Fruit fly (Drosophila melanogaster) whole organism, larva: ENCODE data around the gene Epp.

Source experiments
- noc ChIP-seq: fragments of 200-800 bp; sonication (Bioruptor generic); optimal IDR thresholded peaks from 3 replicates; lab custom pipeline; 2019; ENCODE audit warnings: missing biosample characterization, mild to moderate bottlenecking, missing genetic modification characterization, moderate library complexity

Gene Epp

dm6 chr3R:24015939-24016913 is 23.5 kb upstream of the Epp start:
- peak; percentile 33 for TF ChIP-seq noc

dm6 chr3R:24015449-24015848 is 22.7 kb upstream of the Epp start:
- TF ChIP-seq noc: no peak

dm6 chr3R:24014600-24014999 is 21.9 kb upstream of the Epp start:
- TF ChIP-seq noc: no peak

DNA sequence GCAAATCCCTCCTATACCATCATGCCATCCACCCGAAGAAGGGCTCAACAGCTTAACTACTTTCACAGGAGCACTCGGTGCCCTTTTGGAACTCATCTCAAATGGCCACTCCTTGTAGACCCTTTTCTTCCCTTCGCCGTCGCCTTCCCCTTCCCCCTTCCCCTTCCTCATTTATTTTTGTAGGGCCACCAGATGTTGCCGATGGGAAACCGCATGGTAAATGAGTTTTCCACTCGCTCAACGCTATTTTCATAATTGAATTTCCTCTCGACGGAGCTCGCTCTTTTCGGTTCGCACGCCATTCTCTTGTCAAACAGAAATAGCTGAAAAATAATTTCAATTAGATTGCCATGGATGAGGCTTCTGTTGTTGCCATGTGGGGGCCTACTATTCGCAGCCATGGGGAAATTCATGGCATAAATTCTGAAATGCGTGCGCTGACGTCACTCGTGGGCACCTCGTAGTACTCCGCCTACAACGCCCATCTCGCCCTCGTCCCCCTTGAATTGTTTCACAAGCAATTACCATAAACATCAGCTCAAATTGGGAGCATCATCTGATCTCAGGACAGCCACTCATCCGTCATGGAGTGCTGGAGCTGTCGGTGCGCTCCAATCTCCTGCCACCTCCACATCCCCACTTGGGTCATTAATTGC is 19.4 kb upstream of the Epp start:
- no peak for TF ChIP-seq noc

DNA sequence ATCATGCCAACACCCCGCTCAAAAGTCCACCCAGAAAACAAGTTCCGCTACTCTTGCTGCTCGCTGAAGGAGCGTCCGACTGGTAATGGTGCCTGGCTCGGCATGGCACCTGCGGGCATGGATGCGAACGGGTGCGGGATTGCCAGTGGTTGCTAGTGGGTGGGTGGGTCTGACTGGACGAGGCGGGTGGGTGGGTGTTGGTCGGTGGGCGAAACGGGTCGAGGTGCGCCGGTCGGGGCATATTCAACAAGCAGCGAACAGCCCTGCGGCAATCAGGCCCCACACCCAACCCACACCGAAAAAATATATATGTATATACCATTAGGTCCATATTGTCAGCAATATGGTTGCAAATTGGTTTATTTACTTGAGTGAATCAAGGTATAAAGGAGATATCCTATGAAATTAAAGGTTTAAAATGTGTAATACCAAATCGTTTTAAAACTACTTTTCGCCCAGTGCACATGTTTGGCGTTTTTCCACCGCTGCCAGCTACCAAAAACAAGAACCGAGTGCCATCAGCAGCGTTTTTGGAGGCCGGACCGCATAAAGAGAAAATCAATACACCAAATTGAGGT is 18.0 kb upstream of the Epp start:
- no peak for TF ChIP-seq noc

DNA sequence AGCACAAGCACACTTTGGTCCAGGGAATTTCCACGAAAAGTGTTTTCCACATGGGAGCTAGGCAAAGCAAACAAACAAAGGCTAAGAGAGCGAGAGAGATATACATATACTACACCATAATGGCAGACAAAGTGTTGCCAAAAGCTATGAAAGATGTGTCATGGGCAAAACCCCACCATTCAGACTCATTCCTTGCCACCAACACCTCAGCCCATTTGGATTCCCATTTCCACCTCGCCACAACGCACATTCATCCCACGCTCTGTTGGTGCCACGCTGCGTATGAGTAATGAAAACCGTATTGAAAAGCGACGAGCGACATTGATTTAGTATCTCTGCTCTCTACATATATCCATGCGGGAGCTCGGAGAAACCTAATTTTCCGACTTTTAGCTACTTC is 16.2 kb upstream of the Epp start:
- no peak for TF ChIP-seq noc

dm6 chr3R:24007775-24008506 is 15.2 kb upstream of the Epp start:
- TF ChIP-seq noc: peak; percentile 33

dm6 chr3R:24006449-24007159 is 13.9 kb upstream of the Epp start:
- TF ChIP-seq noc: peak; percentile 42

DNA sequence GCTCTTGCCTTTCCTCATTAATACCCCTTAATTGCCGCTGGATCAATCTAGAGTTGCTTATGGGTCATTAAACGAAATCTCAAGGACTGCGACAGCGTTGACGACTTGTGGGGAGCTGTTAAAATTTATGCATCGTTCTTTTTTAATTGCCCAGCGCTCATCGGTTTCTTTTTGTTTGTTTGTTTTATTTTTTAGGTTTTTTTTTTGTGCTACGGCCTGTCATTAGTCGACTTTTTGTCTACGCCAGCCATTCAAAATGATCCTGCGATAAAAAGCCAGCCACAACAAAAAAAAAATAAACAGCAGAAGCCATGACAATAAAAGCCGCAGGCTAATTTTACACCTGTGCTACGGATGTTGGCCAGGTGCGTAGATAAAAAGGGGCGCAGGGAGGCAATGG is 11.2 kb upstream of the Epp start:
- TF ChIP-seq noc: no peak

DNA sequence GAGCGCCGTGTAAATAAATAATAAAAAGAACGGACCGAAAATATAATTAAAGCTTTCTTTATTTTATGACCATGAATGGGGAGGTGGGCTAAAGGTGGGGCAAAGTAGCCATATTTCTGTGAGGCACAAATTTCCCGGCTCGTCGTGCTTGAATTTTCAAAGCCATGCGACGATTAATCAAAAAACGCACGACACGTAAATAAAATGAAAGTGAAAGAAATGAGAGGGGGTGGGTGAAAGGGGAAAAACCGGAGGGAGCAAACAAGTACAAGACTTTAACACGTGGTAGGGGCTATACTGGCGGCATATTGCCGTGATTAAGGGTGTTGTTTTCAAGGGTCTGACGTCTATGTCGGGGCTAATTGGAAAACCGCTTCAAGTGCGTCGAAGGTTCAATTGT is 8.4 kb upstream of the Epp start:
- TF ChIP-seq noc: no peak

DNA sequence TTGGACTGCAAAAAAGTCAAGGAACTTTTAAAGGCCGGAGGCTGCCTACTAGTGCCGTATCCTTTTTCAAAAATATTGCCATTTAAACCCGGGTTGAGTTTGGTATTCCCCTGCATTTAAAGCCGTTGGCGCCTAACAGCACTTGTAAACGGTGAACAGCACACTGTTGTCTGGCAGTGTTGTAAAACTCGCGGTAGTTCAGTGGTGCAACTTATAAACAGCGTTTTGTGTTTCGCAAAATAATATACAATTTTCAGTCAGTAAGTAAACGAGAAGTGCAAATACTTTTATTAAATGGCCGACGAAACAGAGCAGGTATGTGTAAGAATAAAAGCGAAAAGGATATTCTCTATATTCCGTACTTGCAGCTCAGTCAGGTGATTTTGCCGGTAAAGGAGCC is 3.5 kb upstream of the Epp start, which contains the start of gene LSm3:
Gene LSm3 (plus strand): TSS at position 39 of the 400 bp plus-strand sequence.
- TF ChIP-seq noc: no peak

- TF ChIP-seq noc: no peak
These were observed 2.7 kb upstream of the Epp start, which contains the start of gene CG33108 for dm6 chr3R:23995460-23995859. CG33108 (plus strand) TSS chr3R:23995659.

dm6 chr3R:23994578-23994977 is 1.9 kb upstream of the Epp start:
- TF ChIP-seq noc: no peak

dm6 chr3R:23991364-23991763 is 1.4 kb downstream of the Epp start:
- no peak for TF ChIP-seq noc

dm6 chr3R:23986479-23986930 is 6.2 kb downstream of the Epp start, which contains the start of the genes CG13603 and CG5902:
CG13603 (minus strand) TSS chr3R:23986569.
CG5902 (plus strand) TSS chr3R:23986642.
- TF ChIP-seq noc: no peak

DNA sequence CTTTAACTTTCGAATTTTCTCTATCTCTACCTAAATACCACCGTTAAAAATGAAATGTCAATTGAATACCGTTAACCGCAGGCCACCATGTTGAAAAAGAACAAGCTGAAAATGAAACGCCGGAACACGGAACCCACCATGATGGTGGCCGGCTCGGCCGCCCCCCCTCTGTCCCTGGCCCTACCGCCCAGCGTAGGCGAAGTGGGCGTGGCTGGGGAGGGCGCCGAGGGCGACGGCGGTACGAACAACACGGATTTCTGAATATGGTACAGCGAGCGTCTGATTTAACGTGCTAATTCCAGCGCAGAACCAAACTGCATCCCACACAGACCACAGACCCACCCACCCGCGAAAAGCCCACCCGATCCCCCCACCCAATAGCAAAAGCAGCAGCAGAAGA is 11.1 kb downstream of the Epp start:
- no peak for TF ChIP-seq noc
